Fruit fly (Drosophila melanogaster): ENCODE data around the gene CG42832.
A peak's percentile ranks its signal among the peaks of the same experiment; 100 is the strongest.

The CG42832 gene

DNA sequence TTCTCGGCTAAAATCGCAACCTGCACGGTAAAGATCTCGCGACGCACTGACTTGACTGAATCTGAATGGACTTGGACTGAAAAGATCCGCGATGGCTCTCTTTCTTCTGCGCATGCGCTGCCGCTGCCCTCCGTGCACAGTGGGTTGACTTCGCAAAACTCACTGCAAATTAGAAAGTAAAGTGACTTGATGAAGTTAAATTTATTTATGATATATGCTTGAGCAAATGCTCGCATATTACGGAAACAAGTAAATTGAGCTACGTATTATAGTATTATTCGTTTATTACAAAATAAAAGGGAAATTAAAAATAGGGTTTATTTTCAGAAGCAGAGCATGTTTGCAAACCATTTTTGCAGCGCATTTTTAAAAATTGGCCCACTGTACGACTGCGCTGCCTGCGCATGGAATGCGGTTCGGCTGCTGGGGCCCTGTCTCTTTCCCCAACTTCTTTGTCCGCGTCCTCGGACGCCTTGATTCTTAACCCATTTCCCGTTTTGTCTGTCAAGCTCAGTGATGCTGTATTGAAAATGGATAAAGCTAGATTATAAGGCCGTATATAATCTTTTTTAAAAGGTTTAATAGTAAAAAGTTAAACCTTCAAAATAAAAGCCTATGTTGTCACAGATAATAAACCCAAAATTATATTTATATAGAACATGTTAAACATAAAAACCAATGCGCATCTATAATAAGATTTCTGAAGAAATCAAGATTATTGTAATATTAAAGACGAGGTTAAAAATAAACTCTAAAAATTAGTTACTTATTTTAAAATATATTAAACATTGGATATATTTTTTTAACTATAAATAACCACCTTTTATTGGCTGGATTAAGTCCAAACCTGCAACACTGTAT lies 22.0 kb upstream of the CG42832 start, which contains the start of gene rt (continued):
- TF ChIP-seq Mrtf (GFP tag; IDR thresholded peaks at IDR 0.05), result peak; percentile 30; the same call in 1 of the 3 replicates
- TF ChIP-seq zen (tag; optimal IDR thresholded peaks at IDR 0.05), result peak; percentile 6
- TF ChIP-seq en (GFP tag; optimal IDR thresholded peaks at IDR 0.05), result no peak
- no peak for TF ChIP-seq pzg (GFP tag; optimal IDR thresholded peaks at IDR 0.05)
- peak; percentile 4 for TF ChIP-seq CG10654 (GFP tag; optimal IDR thresholded peaks at IDR 0.05)
- no peak for TF ChIP-seq Bteb2 (GFP tag; optimal IDR thresholded peaks at IDR 0.05)
- TF ChIP-seq Dp (GFP tag; optimal IDR thresholded peaks at IDR 0.05), result no peak
- peak; percentile 62 for TF ChIP-seq grau (tag; optimal IDR thresholded peaks at IDR 0.05)
- no peak for TF ChIP-seq CG4282 (GFP tag; optimal IDR thresholded peaks at IDR 0.05)
- no peak for TF ChIP-seq CG7357 (GFP tag; IDR thresholded peaks at IDR 0.05)
- peak; percentile 28; the same call in 1 of the 3 replicates for TF ChIP-seq CG34422 (GFP tag; IDR thresholded peaks at IDR 0.05)
- no peak for TF ChIP-seq CG5245 (GFP tag; optimal IDR thresholded peaks at IDR 0.05)
- peak; percentile 26 for TF ChIP-seq CG13624 (GFP tag; optimal IDR thresholded peaks at IDR 0.05)
- no peak for TF ChIP-seq CTCF (GFP tag; optimal IDR thresholded peaks at IDR 0.05)
- TF ChIP-seq CG17802 (tag; optimal IDR thresholded peaks at IDR 0.05), result peak; percentile 24
- peak; percentile 1 for TF ChIP-seq cwo (GFP tag; optimal IDR thresholded peaks at IDR 0.05)

DNA sequence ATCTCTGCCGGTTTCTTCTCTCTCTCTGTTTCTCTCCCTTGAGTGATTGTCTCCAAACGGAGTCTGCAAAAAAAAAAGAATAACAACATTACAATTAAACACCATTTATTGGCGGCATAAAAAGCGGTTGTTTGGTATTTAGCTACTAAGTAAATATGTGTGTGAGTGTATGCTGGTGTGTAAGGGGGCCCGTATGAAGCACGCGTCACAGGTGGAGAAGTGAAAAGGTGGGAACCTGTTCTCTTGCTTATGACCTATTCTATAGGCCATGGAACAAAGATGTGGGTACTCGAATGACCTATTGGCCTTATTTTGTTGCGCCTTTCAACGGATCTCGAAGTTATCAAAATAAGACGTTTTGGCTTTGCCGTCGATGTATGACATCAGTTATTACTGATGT lies 21.3 kb upstream of the CG42832 start:
- TF ChIP-seq row (GFP tag; IDR thresholded peaks at IDR 0.05) (0 out of 3 replicates have a peak, but pooled peaks have one; percentile 14), Hsf (GFP tag; optimal IDR thresholded peaks at IDR 0.05) (no peak), gcm (GFP tag; optimal IDR thresholded peaks at IDR 0.05) (peak; percentile 60), CG10366 (GFP tag; IDR thresholded peaks at IDR 0.05) (no peak), HLHmδ (GFP tag; optimal IDR thresholded peaks at IDR 0.05) (peak; percentile 18), CG12391 (tag; optimal IDR thresholded peaks at IDR 0.05) (no peak), vvl (GFP tag; IDR thresholded peaks at IDR 0.05) (0 out of 2 replicates have a peak, but pooled peaks have one; percentile 10), knrl (GFP tag; IDR thresholded peaks at IDR 0.05; ENCODE audit: partially characterized antibody) (no peak), CG5180 (GFP tag; optimal IDR thresholded peaks at IDR 0.05) (no peak), CG7786 (GFP tag; optimal IDR thresholded peaks at IDR 0.05) (no peak), CG3281 (GFP tag; optimal IDR thresholded peaks at IDR 0.05) (peak; percentile 14), sens (GFP tag) (peak; percentile 80), Sry-β (GFP tag; optimal IDR thresholded peaks at IDR 0.05) (peak; percentile 76), lab (GFP tag; optimal IDR thresholded peaks at IDR 0.05) (peak; percentile 27), Ets65A (GFP tag) (peak; percentile 60), gt (GFP tag; IDR thresholded peaks at IDR 0.05) (no peak), Blimp-1 (GFP tag; optimal IDR thresholded peaks at IDR 0.05) (peak; percentile 3), CG18262 (tag; optimal IDR thresholded peaks at IDR 0.05) (no peak), PHDP (tag; optimal IDR thresholded peaks at IDR 0.05) (peak; percentile 14), chinmo (GFP tag; IDR thresholded peaks at IDR 0.05; ENCODE audit: partially characterized antibody) (0 out of 4 replicates have a peak, but pooled peaks have one; percentile 36), Nf-YA (GFP tag; IDR thresholded peaks at IDR 0.05) (peak; percentile 44; the same call in 1 of the 2 replicates), Eip74EF (GFP tag; optimal IDR thresholded peaks at IDR 0.05) (no peak), Med (GFP tag) (peak; percentile 64), prd (optimal IDR thresholded peaks at IDR 0.05) (no peak), prd (GFP tag; IDR thresholded peaks at IDR 0.05) (no peak), Side (GFP tag; optimal IDR thresholded peaks at IDR 0.05) (no peak), ATbp (GFP tag; optimal IDR thresholded peaks at IDR 0.05) (peak; percentile 11), cg (GFP tag; optimal IDR thresholded peaks at IDR 0.05) (no peak), Camta (GFP tag; optimal IDR thresholded peaks at IDR 0.05) (peak; percentile 15), D (optimal IDR thresholded peaks at IDR 0.05) (no peak), D (GFP tag; optimal IDR thresholded peaks at IDR 0.05) (no peak), sens-2 (GFP tag; IDR thresholded peaks at IDR 0.05) (no peak)

Data from whole organism, embryonic.